Worm (Caenorhabditis elegans) whole organism, late embryonic: ENCODE results near the gene nxf-2.

Source experiments
- ceh-14 ChIP-seq: sonication (generic microtip); optimal IDR thresholded peaks from 2 replicates; lab custom pipeline; 2016; ENCODE audit warnings: missing genotype, missing genetic modification characterization, missing compliant biosample characterization
- hlh-30 ChIP-seq: sonication (generic microtip); optimal IDR thresholded peaks from 2 replicates; lab custom pipeline; 2017; ENCODE audit warnings: antibody characterized with exemption, missing genetic modification characterization, missing compliant biosample characterization; ENCODE audit not compliant: insufficient read depth
- lin-11 ChIP-seq: fragments of 200-800 bp; sonication (Bioruptor generic); optimal IDR thresholded peaks from 2 replicates; lab custom pipeline; 2018; ENCODE audit warnings: mild to moderate bottlenecking, missing genetic modification characterization, missing compliant biosample characterization
- npax-4 ChIP-seq: sonication (generic microtip); optimal IDR thresholded peaks from 2 replicates; lab custom pipeline; 2016; ENCODE audit warnings: missing genetic modification characterization, missing compliant biosample characterization
- pat-9 ChIP-seq: fragments of 200-800 bp; sonication (Bioruptor generic); optimal IDR thresholded peaks from 2 replicates; lab custom pipeline; 2018; ENCODE audit warnings: mild to moderate bottlenecking, missing genetic modification characterization, moderate library complexity, missing compliant biosample characterization
- unc-86 ChIP-seq: sonication (generic microtip); optimal IDR thresholded peaks from 2 replicates; lab custom pipeline; 2016; ENCODE audit warnings: missing genetic modification characterization, missing compliant biosample characterization

ce11 chrV:14460122-14460521 lies 42.5 kb upstream of the nxf-2 start:
- no peak for TF ChIP-seq unc-86 (tag; lab: Kevin White, UChicago)
- no peak for TF ChIP-seq npax-4 (tag; lab: Kevin White, UChicago)
- no peak for TF ChIP-seq lin-11 (tag; lab: Kevin White, UChicago)
- TF ChIP-seq pat-9: no peak
- no peak for TF ChIP-seq ceh-14 (tag; lab: Kevin White, UChicago)
- no peak for TF ChIP-seq hlh-30
